Worm (Caenorhabditis elegans) whole organism, mixed stage, embryonic: ENCODE measurements around the gene cld-9.

Experiments used
- ces-1 ChIP-seq: fragments of 150-350 bp; optimal IDR thresholded peaks from 2 replicates; lab custom pipeline; 2014; ENCODE audit warnings: missing biosample characterization, missing genetic modification reagents, missing genetic modification characterization
- elt-1 ChIP-seq: sonication (generic microtip); optimal IDR thresholded peaks from 2 replicates; lab custom pipeline; 2017; ENCODE audit warnings: missing genetic modification characterization, mild to moderate bottlenecking, missing compliant biosample characterization, antibody characterized with exemption, moderate library complexity, borderline replicate concordance; ENCODE audit not compliant: insufficient read depth
- nhr-12 ChIP-seq: fragments of 150-350 bp; optimal IDR thresholded peaks from 2 replicates; lab custom pipeline; 2014; ENCODE audit warnings: missing biosample characterization, missing genetic modification characterization
- nhr-28 ChIP-seq: fragments of 150-350 bp; optimal IDR thresholded peaks from 2 replicates; lab custom pipeline; 2014; ENCODE audit warnings: missing biosample characterization, missing genetic modification characterization
- pha-4 ChIP-seq: fragments of 150-350 bp; optimal IDR thresholded peaks from 2 replicates; lab custom pipeline; 2018; ENCODE audit warnings: missing biosample characterization, missing genetic modification reagents, missing genetic modification characterization
- ztf-11 ChIP-seq: fragments of 150-350 bp; optimal IDR thresholded peaks from 2 replicates; lab custom pipeline; 2014; ENCODE audit warnings: missing biosample characterization, missing genetic modification characterization

DNA sequence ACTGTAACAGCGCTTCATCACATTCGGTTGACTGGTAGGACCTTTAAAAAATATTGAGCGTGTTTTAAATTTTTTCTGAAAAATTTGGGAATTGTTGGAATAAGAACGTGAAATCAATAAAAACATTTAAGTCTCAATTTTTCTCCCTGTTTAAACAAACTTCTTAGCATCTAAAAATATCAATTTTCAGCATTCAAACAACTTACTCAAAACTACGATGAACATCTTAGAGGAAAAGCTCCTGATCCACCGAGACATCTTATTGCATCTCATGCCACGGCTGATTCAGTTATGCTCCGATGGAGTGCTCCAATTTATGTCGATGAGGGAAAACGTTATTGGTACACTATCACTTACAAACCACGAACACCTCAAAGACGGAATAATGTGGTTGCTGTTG is 47.5 kb upstream of the cld-9 start:
- no peak for TF ChIP-seq ztf-11 (tag; lab: Kevin White, UChicago)
- no peak for TF ChIP-seq nhr-28
- TF ChIP-seq elt-1 (tag; lab: Kevin White, UChicago), result no peak
- TF ChIP-seq ces-1 (GFP tag; lab: Kevin White, UChicago), result no peak
- TF ChIP-seq nhr-12 (tag; lab: Kevin White, UChicago), result no peak
- no peak for TF ChIP-seq pha-4 (tag; lab: Kevin White, UChicago)
